Worm (Caenorhabditis elegans) whole organism, late embryonic: ENCODE results near the gene T23F6.2.

ENCODE experiments used
- C38D4.7 ChIP-seq: fragments of 200-800 bp; sonication (Bioruptor generic); optimal IDR thresholded peaks from 2 replicates; lab custom pipeline; 2018; ENCODE audit warnings: mild to moderate bottlenecking, missing genetic modification characterization, moderate library complexity, missing compliant biosample characterization
- F13H6.1 ChIP-seq: sonication (generic microtip); optimal IDR thresholded peaks from 2 replicates; lab custom pipeline; 2016; ENCODE audit warnings: missing genetic modification characterization, missing compliant biosample characterization
- K02D7.2 ChIP-seq: sonication (generic microtip); optimal IDR thresholded peaks from 2 replicates; lab custom pipeline; 2017; ENCODE audit warnings: mild to moderate bottlenecking, missing genetic modification characterization, missing compliant biosample characterization
- K09A11.1 ChIP-seq: sonication (generic microtip); optimal IDR thresholded peaks from 2 replicates; lab custom pipeline; 2017; ENCODE audit warnings: antibody characterized with exemption, mild to moderate bottlenecking, missing genetic modification characterization, missing compliant biosample characterization; ENCODE audit not compliant: insufficient read depth
- Y22D7AL.16 ChIP-seq: sonication (generic microtip); optimal IDR thresholded peaks from 2 replicates; lab custom pipeline; 2016; ENCODE audit warnings: missing genetic modification characterization, missing compliant biosample characterization
- ama-1 ChIP-seq: fragments of 150-350 bp; optimal IDR thresholded peaks from 2 replicates; lab custom pipeline; 2014
- ceh-14 ChIP-seq: sonication (generic microtip); optimal IDR thresholded peaks from 2 replicates; lab custom pipeline; 2016; ENCODE audit warnings: missing genotype, missing genetic modification characterization, missing compliant biosample characterization
- ceh-18 ChIP-seq: sonication (generic microtip); optimal IDR thresholded peaks from 2 replicates; lab custom pipeline; 2016; ENCODE audit warnings: missing genetic modification characterization, missing compliant biosample characterization
- ceh-19 ChIP-seq: fragments of 200-800 bp; sonication (Bioruptor generic); optimal IDR thresholded peaks from 2 replicates; lab custom pipeline; 2018; ENCODE audit warnings: mild to moderate bottlenecking, missing genetic modification characterization, missing compliant biosample characterization
- ceh-2 ChIP-seq: sonication (generic microtip); optimal IDR thresholded peaks from 2 replicates; lab custom pipeline; 2016; ENCODE audit warnings: missing genotype, missing genetic modification characterization, missing compliant biosample characterization
- ceh-24 ChIP-seq: sonication (generic microtip); optimal IDR thresholded peaks from 2 replicates; lab custom pipeline; 2016; ENCODE audit warnings: mild to moderate bottlenecking, missing genetic modification characterization, missing compliant biosample characterization
- ceh-48 ChIP-seq: sonication (generic microtip); optimal IDR thresholded peaks from 2 replicates; lab custom pipeline; 2016; ENCODE audit warnings: missing genetic modification characterization, inconsistent platforms, missing compliant biosample characterization
- ceh-9 ChIP-seq: sonication (generic microtip); optimal IDR thresholded peaks from 2 replicates; lab custom pipeline; 2016; ENCODE audit warnings: mild to moderate bottlenecking, missing genetic modification characterization, inconsistent platforms, missing compliant biosample characterization
- che-1 ChIP-seq: sonication (generic microtip); optimal IDR thresholded peaks from 2 replicates; lab custom pipeline; 2016; ENCODE audit warnings: mild to moderate bottlenecking, missing genetic modification characterization, missing compliant biosample characterization
- dmd-4 ChIP-seq: sonication (generic microtip); optimal IDR thresholded peaks from 2 replicates; lab custom pipeline; 2016; ENCODE audit warnings: borderline replicate concordance, missing genetic modification characterization, missing compliant biosample characterization
- dve-1 ChIP-seq: sonication (generic microtip); optimal IDR thresholded peaks from 2 replicates; lab custom pipeline; 2017; ENCODE audit warnings: antibody characterized with exemption, mild to moderate bottlenecking, missing genetic modification characterization, missing compliant biosample characterization
- elt-2 ChIP-seq: sonication (generic microtip); optimal IDR thresholded peaks from 2 replicates; lab custom pipeline; 2016; ENCODE audit warnings: missing genetic modification reagents, missing genetic modification characterization, missing compliant biosample characterization
- ets-4 ChIP-seq: sonication (generic microtip); optimal IDR thresholded peaks from 2 replicates; lab custom pipeline; 2016; ENCODE audit warnings: missing genetic modification characterization, missing compliant biosample characterization
- fax-1 ChIP-seq: sonication (generic microtip); optimal IDR thresholded peaks from 2 replicates; lab custom pipeline; 2016; ENCODE audit warnings: missing genotype, missing genetic modification characterization, missing compliant biosample characterization
- fkh-6 ChIP-seq: sonication (generic microtip); optimal IDR thresholded peaks from 2 replicates; lab custom pipeline; 2016; ENCODE audit warnings: missing genetic modification characterization, missing compliant biosample characterization
- gmeb-2 ChIP-seq: sonication (generic microtip); optimal IDR thresholded peaks from 2 replicates; lab custom pipeline; 2016; ENCODE audit warnings: missing genetic modification characterization, inconsistent platforms, missing compliant biosample characterization
- hlh-13 ChIP-seq: fragments of 200-800 bp; sonication (Bioruptor generic); optimal IDR thresholded peaks from 2 replicates; lab custom pipeline; 2018; ENCODE audit warnings: mild to moderate bottlenecking, missing genetic modification characterization, missing compliant biosample characterization
- nhr-232 ChIP-seq: sonication (generic microtip); optimal IDR thresholded peaks from 2 replicates; lab custom pipeline; 2016; ENCODE audit warnings: missing genetic modification characterization, missing compliant biosample characterization
- npax-4 ChIP-seq: sonication (generic microtip); optimal IDR thresholded peaks from 2 replicates; lab custom pipeline; 2016; ENCODE audit warnings: missing genetic modification characterization, missing compliant biosample characterization
- pag-3 ChIP-seq: sonication (generic microtip); optimal IDR thresholded peaks from 2 replicates; lab custom pipeline; 2016; ENCODE audit warnings: missing compliant biosample characterization, missing genetic modification characterization, borderline replicate concordance
- pat-9 ChIP-seq: fragments of 200-800 bp; sonication (Bioruptor generic); optimal IDR thresholded peaks from 2 replicates; lab custom pipeline; 2018; ENCODE audit warnings: mild to moderate bottlenecking, missing genetic modification characterization, moderate library complexity, missing compliant biosample characterization
- pha-2 ChIP-seq: sonication (generic microtip); optimal IDR thresholded peaks from 2 replicates; lab custom pipeline; 2017; ENCODE audit warnings: mild to moderate bottlenecking, missing genetic modification characterization, missing compliant biosample characterization
- pha-4 ChIP-seq: fragments of 150-350 bp; optimal IDR thresholded peaks from 2 replicates; lab custom pipeline; 2018; ENCODE audit warnings: missing biosample characterization, missing genetic modification reagents, missing genetic modification characterization
- pros-1 ChIP-seq: fragments of 150-350 bp; optimal IDR thresholded peaks from 2 replicates; lab custom pipeline; 2014; ENCODE audit warnings: missing biosample characterization, missing genetic modification reagents, missing genetic modification characterization
- ref-2 ChIP-seq: sonication (generic microtip); optimal IDR thresholded peaks from 2 replicates; lab custom pipeline; 2016; ENCODE audit warnings: missing genetic modification characterization, missing compliant biosample characterization
- rnt-1 ChIP-seq: sonication (generic microtip); optimal IDR thresholded peaks from 2 replicates; lab custom pipeline; 2016; ENCODE audit warnings: missing genetic modification characterization, missing compliant biosample characterization
- sdc-2 ChIP-seq: sonication (generic microtip); optimal IDR thresholded peaks from 2 replicates; lab custom pipeline; 2016; ENCODE audit warnings: missing genotype, missing genetic modification characterization, missing compliant biosample characterization
- sox-4 ChIP-seq: sonication (generic microtip); optimal IDR thresholded peaks from 2 replicates; lab custom pipeline; 2017; ENCODE audit warnings: mild to moderate bottlenecking, missing genetic modification characterization, inconsistent platforms, missing compliant biosample characterization
- syd-9 ChIP-seq: sonication (generic microtip); optimal IDR thresholded peaks from 2 replicates; lab custom pipeline; 2016; ENCODE audit warnings: mild to moderate bottlenecking, missing genetic modification characterization, moderate library complexity, missing compliant biosample characterization
- tbx-2 ChIP-seq: sonication (generic microtip); optimal IDR thresholded peaks from 2 replicates; lab custom pipeline; 2016; ENCODE audit warnings: missing genetic modification characterization, missing compliant biosample characterization
- ttx-3 ChIP-seq: sonication (generic microtip); optimal IDR thresholded peaks from 2 replicates; lab custom pipeline; 2016; ENCODE audit warnings: missing genetic modification reagents, missing genetic modification characterization, missing compliant biosample characterization
- unc-3 ChIP-seq, 2 experiments: fragments of 200-800 bp in 1 of 2; sonication (Bioruptor generic) in 1 of 2; sonication (generic microtip) in 1 of 2; conservative IDR thresholded peaks in 1 of 2; optimal IDR thresholded peaks in 1 of 2; 2 replicates each; pipeline versions ENCODE4 v1.3.6 to Lab custom; 2016 to 2022; ENCODE audit warnings: missing compliant biosample characterization in 2 of 2, missing genetic modification characterization in 2 of 2, missing genetic modification reagents in 1 of 2
- unc-55 ChIP-seq: sonication (generic microtip); optimal IDR thresholded peaks from 2 replicates; lab custom pipeline; 2017; ENCODE audit warnings: missing biosample characterization, missing genetic modification reagents, missing genetic modification characterization
- unc-86 ChIP-seq: sonication (generic microtip); optimal IDR thresholded peaks from 2 replicates; lab custom pipeline; 2016; ENCODE audit warnings: missing genetic modification characterization, missing compliant biosample characterization
- zip-5 ChIP-seq: sonication (generic microtip); optimal IDR thresholded peaks from 2 replicates; lab custom pipeline; 2016; ENCODE audit warnings: missing genetic modification characterization, missing compliant biosample characterization

The T23F6.2 gene

ce11 chrIV:12743680-12744079, 22.5 kb downstream of the T23F6.2 start:
- TF ChIP-seq pag-3 = no peak
- no peak for TF ChIP-seq ceh-14 (tag; lab: Kevin White, UChicago)
- TF ChIP-seq ets-4 (tag; lab: Kevin White, UChicago) = no peak
- no peak for TF ChIP-seq F13H6.1 (tag; lab: Kevin White, UChicago)
- no peak for TF ChIP-seq che-1 (tag; lab: Kevin White, UChicago)
- no peak for TF ChIP-seq pha-4 (tag; lab: Kevin White, UChicago)
- TF ChIP-seq ama-1 = no peak
- TF ChIP-seq syd-9 (tag; lab: Kevin White, UChicago) = no peak
- no peak for TF ChIP-seq gmeb-2 (tag; lab: Kevin White, UChicago)
- no peak for TF ChIP-seq rnt-1 (tag; lab: Kevin White, UChicago)
- TF ChIP-seq ceh-24 = no peak
- TF ChIP-seq ceh-2 (tag; lab: Kevin White, UChicago) = no peak
- TF ChIP-seq ceh-19 (GFP tag; lab: Kevin White, UChicago) = no peak
- TF ChIP-seq npax-4 (tag; lab: Kevin White, UChicago) = no peak
- no peak for TF ChIP-seq pros-1 (tag; lab: Kevin White, UChicago)
- TF ChIP-seq hlh-13 (GFP tag; lab: Kevin White, UChicago) = no peak
- no peak for TF ChIP-seq ceh-9 (tag; lab: Kevin White, UChicago)
- TF ChIP-seq elt-2 = no peak
- no peak for TF ChIP-seq nhr-232 (tag; lab: Kevin White, UChicago)
- no peak for TF ChIP-seq K09A11.1

ce11 chrIV:12744713-12745112, 23.6 kb downstream of the T23F6.2 start, which contains the start of gene C36H8.1:
C36H8.1 (minus strand) TSS chrIV:12744813.
- no peak for TF ChIP-seq dve-1 (tag; lab: Kevin White, UChicago)
- no peak for TF ChIP-seq pat-9
- no peak for TF ChIP-seq unc-3 (GFP tag; conservative IDR thresholded peaks at IDR 0.05; lab: Robert Waterston, UW)
- TF ChIP-seq unc-3 (tag; optimal IDR thresholded peaks at IDR 0.05; lab: Kevin White, UChicago) = no peak
- TF ChIP-seq rnt-1 (tag; lab: Kevin White, UChicago) = no peak
- no peak for TF ChIP-seq fkh-6
- TF ChIP-seq ceh-9 (tag; lab: Kevin White, UChicago) = no peak
- no peak for TF ChIP-seq tbx-2 (tag; lab: Kevin White, UChicago)
- TF ChIP-seq unc-86 (tag; lab: Kevin White, UChicago) = no peak
- no peak for TF ChIP-seq ets-4 (tag; lab: Kevin White, UChicago)
- no peak for TF ChIP-seq ceh-18
- no peak for TF ChIP-seq C38D4.7
- no peak for TF ChIP-seq ttx-3 (tag; lab: Kevin White, UChicago)
- no peak for TF ChIP-seq sdc-2 (tag; lab: Kevin White, UChicago)
- TF ChIP-seq dmd-4 (tag; lab: Kevin White, UChicago) = no peak
- no peak for TF ChIP-seq nhr-232 (tag; lab: Kevin White, UChicago)

ce11 chrIV:12746284-12746683, 25.1 kb downstream of the T23F6.2 start, which contains the start of gene inx-6:
inx-6 (plus strand) TSS chrIV:12746584.
- TF ChIP-seq F13H6.1 (tag; lab: Kevin White, UChicago) (no peak), Y22D7AL.16 (tag; lab: Kevin White, UChicago) (no peak)
- TF ChIP-seq, all 69 proteins: peak for 0

- TF ChIP-seq nhr-232 (tag; lab: Kevin White, UChicago) = no peak
- no peak for TF ChIP-seq sox-4 (tag; lab: Kevin White, UChicago)
- no peak for TF ChIP-seq Y22D7AL.16 (tag; lab: Kevin White, UChicago)
- no peak for TF ChIP-seq pha-2 (tag; lab: Kevin White, UChicago)
- no peak for TF ChIP-seq K02D7.2
- no peak for TF ChIP-seq unc-55 (GFP tag; lab: Kevin White, UChicago)
- no peak for TF ChIP-seq fax-1 (tag; lab: Kevin White, UChicago)
- TF ChIP-seq unc-3 (GFP tag; conservative IDR thresholded peaks at IDR 0.05; lab: Robert Waterston, UW) = no peak
- no peak for TF ChIP-seq unc-3 (tag; optimal IDR thresholded peaks at IDR 0.05; lab: Kevin White, UChicago)
- no peak for TF ChIP-seq ceh-2 (tag; lab: Kevin White, UChicago)
- TF ChIP-seq F13H6.1 (tag; lab: Kevin White, UChicago) = no peak
- no peak for TF ChIP-seq pha-4 (tag; lab: Kevin White, UChicago)
- TF ChIP-seq ceh-48 (tag; lab: Kevin White, UChicago) = no peak
- no peak for TF ChIP-seq zip-5 (tag; lab: Kevin White, UChicago)
- TF ChIP-seq unc-86 (tag; lab: Kevin White, UChicago) = no peak
- no peak for TF ChIP-seq dmd-4 (tag; lab: Kevin White, UChicago)
- no peak for TF ChIP-seq ref-2 (tag; lab: Kevin White, UChicago)
- no peak for TF ChIP-seq dve-1 (tag; lab: Kevin White, UChicago)
Measured at ce11 chrIV:12748760-12749159, 27.6 kb downstream of the T23F6.2 start.
